Worm (Caenorhabditis elegans) whole organism, L4 larva: ENCODE results near the gene ugt-34.

ENCODE experiments used
- Y5F2A.4 ChIP-seq: fragments of 200-800 bp; sonication (Bioruptor generic); optimal IDR thresholded peaks from 2 replicates; lab custom pipeline; 2018; ENCODE audit warnings: mild to moderate bottlenecking, missing genetic modification characterization, missing compliant biosample characterization
- ZK546.5 ChIP-seq, 2 experiments: sonication (generic microtip); optimal IDR thresholded peaks; 2 replicates each; lab custom pipeline; 2017; ENCODE audit warnings: missing biosample characterization in 2 of 2, missing genetic modification characterization in 2 of 2
- ama-1 ChIP-seq: fragments of 150-350 bp; optimal IDR thresholded peaks from 2 replicates; lab custom pipeline; 2014; ENCODE audit warnings: inconsistent platforms, mixed read lengths
- dve-1 ChIP-seq: sonication (generic microtip); optimal IDR thresholded peaks from 2 replicates; lab custom pipeline; 2017; ENCODE audit warnings: antibody characterized with exemption, mild to moderate bottlenecking, missing genetic modification characterization, missing compliant biosample characterization; ENCODE audit not compliant: insufficient read depth
- fos-1 ChIP-seq: fragments of 150-350 bp; optimal IDR thresholded peaks from 2 replicates; lab custom pipeline; 2014; ENCODE audit warnings: missing biosample characterization, missing genetic modification characterization
- lin-13 ChIP-seq: fragments of 150-350 bp; optimal IDR thresholded peaks from 2 replicates; lab custom pipeline; 2014; ENCODE audit warnings: missing biosample characterization, missing genetic modification reagents, missing genetic modification characterization
- lin-15B ChIP-seq: fragments of 150-350 bp; sonication (generic microtip); optimal IDR thresholded peaks from 3 replicates; lab custom pipeline; 2014; ENCODE audit warnings: missing biosample characterization, missing genetic modification characterization
- mdl-1 ChIP-seq, 2 experiments: fragments of 150-350 bp in 1 of 2; sonication (generic microtip) in 1 of 2; optimal IDR thresholded peaks; 2 replicates each; lab custom pipeline; 2014 to 2017; ENCODE audit warnings: missing biosample characterization in 2 of 2, missing genetic modification characterization in 2 of 2
- nhr-10 ChIP-seq: fragments of 150-350 bp; optimal IDR thresholded peaks from 2 replicates; lab custom pipeline; 2014; ENCODE audit warnings: missing biosample characterization, missing genetic modification characterization
- nhr-11 ChIP-seq: fragments of 150-350 bp; optimal IDR thresholded peaks from 2 replicates; lab custom pipeline; 2014; ENCODE audit warnings: missing biosample characterization, missing genetic modification characterization
- nhr-41 ChIP-seq: fragments of 200-800 bp; sonication (Bioruptor generic); IDR thresholded peaks from 2 replicates; pipeline ENCODE4 v1.3.6; 2022; ENCODE audit warnings: missing genetic modification reagents, missing genetic modification characterization, missing compliant biosample characterization
- pqm-1 ChIP-seq: sonication (generic microtip); optimal IDR thresholded peaks from 2 replicates; lab custom pipeline; 2017; ENCODE audit warnings: missing biosample characterization, missing genetic modification characterization
- unc-130 ChIP-seq: sonication (generic microtip); optimal IDR thresholded peaks from 2 replicates; lab custom pipeline; 2016; ENCODE audit warnings: missing genetic modification reagents, missing genetic modification characterization, missing compliant biosample characterization
- zip-11 ChIP-seq: fragments of 200-800 bp; sonication (Bioruptor generic); IDR thresholded peaks from 2 replicates; pipeline ENCODE4 v1.3.6; 2022; ENCODE audit warnings: missing genetic modification characterization, missing compliant biosample characterization

DNA sequence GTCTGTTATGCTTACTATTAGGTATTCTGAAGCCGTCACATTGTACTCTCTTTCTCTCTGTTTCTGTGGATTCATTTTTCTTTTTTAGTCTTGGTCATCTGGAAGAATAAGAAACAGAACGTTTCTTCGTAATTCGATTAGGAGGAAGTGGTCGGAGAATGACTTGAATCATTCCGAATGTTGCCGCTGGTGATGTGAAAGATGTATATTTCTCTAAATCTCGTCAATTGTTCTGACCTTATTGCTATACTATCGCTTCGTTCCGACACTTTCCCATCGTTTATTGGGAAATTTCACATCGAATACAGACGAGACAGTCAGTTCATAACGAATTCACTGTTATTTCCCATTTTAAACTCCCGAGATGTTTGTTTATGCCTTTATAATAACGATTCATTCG, 22.3 kb upstream of the ugt-34 start:
- TF ChIP-seq Y5F2A.4, result no peak
- TF ChIP-seq mdl-1 (tag; optimal IDR thresholded peaks at IDR 0.05; lab: Kevin White, UChicago), result no peak
- TF ChIP-seq nhr-41, result no peak
- no peak for TF ChIP-seq fos-1
- no peak for TF ChIP-seq lin-15B
- TF ChIP-seq unc-130 (GFP tag; lab: Kevin White, UChicago), result no peak
- no peak for TF ChIP-seq nhr-10 (tag; lab: Kevin White, UChicago)
- no peak for TF ChIP-seq ama-1 (lab: Kevin White, UChicago)
- TF ChIP-seq lin-13 (GFP tag; lab: Kevin White, UChicago), result no peak
- no peak for TF ChIP-seq zip-11 (GFP tag; lab: Robert Waterston, UW)
- no peak for TF ChIP-seq pqm-1
- no peak for TF ChIP-seq dve-1 (tag; lab: Kevin White, UChicago)
- TF ChIP-seq nhr-11 (tag; lab: Kevin White, UChicago), result no peak
- no peak for TF ChIP-seq ZK546.5 (tag; optimal IDR thresholded peaks at IDR 0.05; lab: Kevin White, UChicago)
